Worm (Caenorhabditis elegans): Measurements from ENCODE around the gene C08F1.11.

Gene C08F1.11

DNA sequence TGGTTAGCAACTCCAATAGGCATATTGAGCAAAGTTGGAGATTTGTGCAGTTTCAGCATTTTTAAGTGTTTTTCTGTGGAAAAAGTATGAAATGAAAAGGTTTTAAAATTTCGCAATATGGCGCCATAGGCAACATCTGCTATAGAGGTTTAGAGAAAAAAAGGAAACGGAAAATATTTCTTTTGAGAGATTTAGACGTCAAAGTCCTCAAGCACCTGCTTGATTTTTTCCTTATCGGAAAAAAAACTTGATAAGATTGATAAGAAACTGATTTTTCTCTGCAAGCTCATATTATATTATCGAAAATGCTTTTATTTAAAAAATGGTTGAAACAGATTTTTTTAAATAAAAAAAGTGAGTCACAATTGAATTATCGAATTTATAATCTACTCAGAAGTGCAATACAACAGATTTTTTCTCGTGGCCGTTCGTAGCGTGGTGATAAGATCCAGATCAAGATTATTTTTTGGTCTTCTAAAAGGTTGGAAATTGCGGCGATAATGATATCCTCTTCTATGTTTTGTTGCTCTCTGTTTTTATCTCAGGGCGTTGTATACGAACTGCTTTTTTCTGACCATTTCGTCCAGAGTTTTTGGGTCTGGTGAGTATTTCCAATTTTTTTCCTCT is 35.4 kb upstream of the C08F1.11 start, which contains the start of gene fbxc-19 (continued):
- TF ChIP-seq unc-39 (tag; optimal IDR thresholded peaks at IDR 0.05) (no peak), lin-11 (tag; optimal IDR thresholded peaks at IDR 0.05) (no peak), skn-1 (tag; optimal IDR thresholded peaks at IDR 0.05) (no peak), ama-1 (optimal IDR thresholded peaks at IDR 0.05) (no peak), Y55F3AM.14 (GFP tag; optimal IDR thresholded peaks at IDR 0.05) (no peak), mdl-1 (tag; optimal IDR thresholded peaks at IDR 0.05) (no peak), ceh-16 (tag; optimal IDR thresholded peaks at IDR 0.05) (no peak), zag-1 (tag; optimal IDR thresholded peaks at IDR 0.05) (no peak), peb-1 (tag; optimal IDR thresholded peaks at IDR 0.05) (no peak), mab-5 (tag; optimal IDR thresholded peaks at IDR 0.05) (no peak), unc-55 (GFP tag; optimal IDR thresholded peaks at IDR 0.05) (peak; percentile 71), ceh-82 (tag; optimal IDR thresholded peaks at IDR 0.05) (no peak), nhr-21 (tag; optimal IDR thresholded peaks at IDR 0.05) (peak; percentile 29), unc-62 (GFP tag; optimal IDR thresholded peaks at IDR 0.05) (no peak), nhr-10 (tag; optimal IDR thresholded peaks at IDR 0.05) (no peak), ztf-4 (tag; optimal IDR thresholded peaks at IDR 0.05) (no peak)

DNA sequence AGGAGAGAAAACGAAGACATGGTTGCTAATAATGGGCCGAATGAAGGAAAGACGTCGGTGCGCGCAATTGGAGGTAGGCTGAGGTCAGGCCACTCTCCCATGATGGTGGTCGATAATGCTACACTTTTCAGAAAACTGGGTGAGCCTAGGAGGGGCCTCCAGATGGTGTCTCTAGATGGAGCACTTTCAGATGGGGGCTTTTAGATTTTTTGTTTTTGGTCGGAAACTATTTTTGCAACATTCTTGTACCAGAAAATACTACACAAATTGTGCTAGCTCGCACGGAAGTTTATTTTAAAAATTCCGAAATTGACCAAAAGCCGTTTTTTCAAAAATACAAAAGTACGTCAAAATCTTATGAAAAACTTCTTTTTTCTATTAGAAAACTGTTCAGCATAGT is 33.6 kb upstream of the C08F1.11 start, which contains the start of gene fbxb-10:
Gene fbxb-10 (minus strand): TSS at position 101 of the 400 bp plus-strand sequence.
- no peak for TF ChIP-seq ztf-4 (tag; optimal IDR thresholded peaks at IDR 0.05)
- TF ChIP-seq ztf-11 (tag; optimal IDR thresholded peaks at IDR 0.05): no peak
- no peak for TF ChIP-seq peb-1 (tag; optimal IDR thresholded peaks at IDR 0.05)
- no peak for TF ChIP-seq C34F6.9 (tag; optimal IDR thresholded peaks at IDR 0.05)
- no peak for TF ChIP-seq unc-55 (GFP tag; optimal IDR thresholded peaks at IDR 0.05)
- no peak for TF ChIP-seq lsy-2 (tag; optimal IDR thresholded peaks at IDR 0.05)

- no peak for TF ChIP-seq nhr-237 (tag; optimal IDR thresholded peaks at IDR 0.05)
- no peak for TF ChIP-seq skn-1 (tag; optimal IDR thresholded peaks at IDR 0.05)
- TF ChIP-seq elt-1 (tag; optimal IDR thresholded peaks at IDR 0.05): no peak
- no peak for TF ChIP-seq ama-1 (optimal IDR thresholded peaks at IDR 0.05)
- TF ChIP-seq C34F6.9 (tag; optimal IDR thresholded peaks at IDR 0.05): no peak
- TF ChIP-seq F13H6.1 (tag; optimal IDR thresholded peaks at IDR 0.05): no peak
- TF ChIP-seq snpc-4 (tag; optimal IDR thresholded peaks at IDR 0.05): no peak
- TF ChIP-seq ZK546.5 (tag; optimal IDR thresholded peaks at IDR 0.05): no peak
- TF ChIP-seq ztf-4 (tag; optimal IDR thresholded peaks at IDR 0.05): no peak
- no peak for TF ChIP-seq aly-2 (tag; optimal IDR thresholded peaks at IDR 0.05)
- TF ChIP-seq zag-1 (tag; optimal IDR thresholded peaks at IDR 0.05): no peak
- TF ChIP-seq nhr-10 (tag; optimal IDR thresholded peaks at IDR 0.05): no peak
Measured at ce11 chrII:1816053-1816452, 31.4 kb upstream of the C08F1.11 start.

DNA sequence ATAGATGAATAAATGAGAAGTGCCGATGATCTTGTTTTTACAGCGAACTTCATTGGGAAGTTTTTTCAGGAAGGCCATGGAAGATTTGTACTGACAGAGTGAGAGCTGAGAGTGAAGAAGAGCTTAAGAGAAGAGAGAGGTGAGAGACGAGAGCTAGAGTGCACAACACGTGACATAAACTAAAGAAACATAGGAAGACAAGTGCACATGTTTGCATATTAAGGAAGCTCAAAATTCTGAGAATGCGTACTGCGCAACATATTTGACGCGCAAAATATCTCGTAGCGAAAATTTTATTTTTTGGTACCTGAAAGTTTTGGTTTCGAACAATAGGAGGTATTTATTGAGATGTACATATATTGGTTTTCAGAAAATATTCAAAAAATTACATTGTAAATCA is 23.5 kb upstream of the C08F1.11 start, which contains the start of gene C08F1.8:
Gene C08F1.8 (minus strand): TSS at position 101 of the 400 bp plus-strand sequence.
- TF ChIP-seq unc-55 (GFP tag; optimal IDR thresholded peaks at IDR 0.05) (peak; percentile 8), blmp-1 (tag; optimal IDR thresholded peaks at IDR 0.05; ENCODE audit: insufficient read depth) (no peak), sma-9 (GFP tag; optimal IDR thresholded peaks at IDR 0.05) (no peak), sma-9 (tag; optimal IDR thresholded peaks at IDR 0.05) (no peak), peb-1 (tag; optimal IDR thresholded peaks at IDR 0.05) (no peak)

ce11 chrII:1806358-1806757 is 21.7 kb upstream of the C08F1.11 start, which contains the start of gene C08F1.12:
C08F1.12 (minus strand) TSS chrII:1806458.
- no peak for TF ChIP-seq ZK546.5 (tag; optimal IDR thresholded peaks at IDR 0.05)
- no peak for TF ChIP-seq blmp-1 (tag; optimal IDR thresholded peaks at IDR 0.05; ENCODE audit: insufficient read depth)
- TF ChIP-seq crh-2 (tag; optimal IDR thresholded peaks at IDR 0.05): no peak
- TF ChIP-seq ztf-11 (tag; optimal IDR thresholded peaks at IDR 0.05): no peak
- TF ChIP-seq mdl-1 (tag; optimal IDR thresholded peaks at IDR 0.05): no peak
- TF ChIP-seq ceh-82 (tag; optimal IDR thresholded peaks at IDR 0.05): no peak
- TF ChIP-seq gmeb-1 (tag; optimal IDR thresholded peaks at IDR 0.05): no peak
- no peak for TF ChIP-seq nhr-129 (tag; optimal IDR thresholded peaks at IDR 0.05)
- TF ChIP-seq dmd-4 (tag; optimal IDR thresholded peaks at IDR 0.05): no peak
- no peak for TF ChIP-seq nhr-12 (tag; optimal IDR thresholded peaks at IDR 0.05)

All from whole organism, L2 larva.